Worm (Caenorhabditis elegans) whole organism, L3 larva: Measurements from ENCODE around the gene fce-2.

ENCODE experiments used
- R02D3.7 ChIP-seq: fragments of 150-350 bp; optimal IDR thresholded peaks from 2 replicates; lab custom pipeline; 2014; ENCODE audit warnings: missing biosample characterization, missing genetic modification characterization
- ama-1 ChIP-seq: fragments of 150-350 bp; optimal IDR thresholded peaks from 2 replicates; lab custom pipeline; 2018
- ceh-28 ChIP-seq: fragments of 150-350 bp; optimal IDR thresholded peaks from 2 replicates; lab custom pipeline; 2014; ENCODE audit warnings: missing biosample characterization, missing genetic modification reagents, missing genetic modification characterization
- egl-27 ChIP-seq: sonication (generic microtip); optimal IDR thresholded peaks from 4 replicates; lab custom pipeline; 2017; ENCODE audit warnings: missing biosample characterization, missing genetic modification reagents, missing genetic modification characterization
- elt-1 ChIP-seq: fragments of 150-350 bp; optimal IDR thresholded peaks from 2 replicates; lab custom pipeline; 2014; ENCODE audit warnings: missing biosample characterization, missing genetic modification characterization
- jun-1 ChIP-seq: fragments of 150-350 bp; optimal IDR thresholded peaks from 2 replicates; lab custom pipeline; 2014; ENCODE audit warnings: missing biosample characterization, missing genetic modification reagents, missing genetic modification characterization
- mml-1 ChIP-seq: fragments of 150-350 bp; sonication (generic microtip); optimal IDR thresholded peaks from 3 replicates; lab custom pipeline; 2014; ENCODE audit warnings: missing biosample characterization, missing genetic modification characterization
- nfya-1 ChIP-seq: sonication (generic microtip); optimal IDR thresholded peaks from 2 replicates; lab custom pipeline; 2017; ENCODE audit warnings: missing genetic modification characterization, mild to moderate bottlenecking, missing compliant biosample characterization, antibody characterized with exemption, moderate library complexity; ENCODE audit not compliant: insufficient read depth
- nhr-11 ChIP-seq: fragments of 150-350 bp; optimal IDR thresholded peaks from 2 replicates; lab custom pipeline; 2014; ENCODE audit warnings: missing biosample characterization, missing genetic modification characterization
- nhr-25 ChIP-seq: sonication (generic microtip); optimal IDR thresholded peaks from 2 replicates; lab custom pipeline; 2017; ENCODE audit warnings: missing biosample characterization, missing genetic modification characterization
- nhr-77 ChIP-seq: fragments of 150-350 bp; optimal IDR thresholded peaks from 2 replicates; lab custom pipeline; 2014; ENCODE audit warnings: missing biosample characterization, missing genetic modification characterization
- pha-4 ChIP-seq: fragments of 150-350 bp; optimal IDR thresholded peaks from 2 replicates; lab custom pipeline; 2014; ENCODE audit warnings: missing biosample characterization, missing genetic modification reagents, missing genetic modification characterization
- sea-2 ChIP-seq: fragments of 150-350 bp; sonication (generic microtip); optimal IDR thresholded peaks from 4 replicates; lab custom pipeline; 2014; ENCODE audit warnings: missing biosample characterization, missing genetic modification reagents, missing genetic modification characterization
- unc-62 ChIP-seq: fragments of 150-350 bp; sonication (generic microtip); optimal IDR thresholded peaks from 4 replicates; lab custom pipeline; 2014; ENCODE audit warnings: missing biosample characterization, missing genetic modification reagents, missing genetic modification characterization

DNA sequence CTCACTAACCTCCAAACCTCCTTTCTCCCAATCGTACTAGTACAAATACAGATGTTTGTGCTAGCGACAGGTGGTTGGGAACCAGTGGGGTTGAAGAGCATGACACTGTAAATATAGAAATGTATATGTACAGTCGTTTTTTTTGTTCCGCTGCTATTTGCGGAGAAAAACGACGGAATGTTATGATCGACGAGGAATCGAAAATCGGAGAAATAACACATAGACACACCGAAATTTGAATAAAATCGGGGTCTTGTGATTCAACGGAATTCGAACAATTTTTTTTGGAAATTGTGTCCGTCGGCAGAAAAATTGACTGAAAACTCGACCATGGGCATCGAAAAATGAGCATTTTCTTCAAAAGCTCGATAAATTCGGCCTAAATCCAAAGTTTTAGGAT, 13.4 kb upstream of the fce-2 start, which contains the start of gene F53H2.3:
- no peak for TF ChIP-seq unc-62 (GFP tag; lab: Kevin White, UChicago)
- TF ChIP-seq nhr-25 (tag; lab: Kevin White, UChicago): no peak
- TF ChIP-seq ceh-28 (tag; lab: Kevin White, UChicago): no peak
- no peak for TF ChIP-seq mml-1
- TF ChIP-seq R02D3.7 (tag; lab: Kevin White, UChicago): no peak
- no peak for TF ChIP-seq nfya-1 (tag; lab: Kevin White, UChicago)
- TF ChIP-seq elt-1 (tag; lab: Kevin White, UChicago): no peak
- TF ChIP-seq nhr-11 (tag; lab: Kevin White, UChicago): no peak
- TF ChIP-seq sea-2 (GFP tag; lab: Kevin White, UChicago): no peak
- TF ChIP-seq egl-27 (tag; lab: Kevin White, UChicago): no peak
- peak; percentile 35 for TF ChIP-seq pha-4 (tag; lab: Kevin White, UChicago)
- no peak for TF ChIP-seq jun-1 (tag; lab: Kevin White, UChicago)
- no peak for TF ChIP-seq nhr-77
- TF ChIP-seq ama-1 (lab: Kevin White, UChicago): no peak
